Worm (Caenorhabditis elegans) whole organism, L4 larva: ENCODE data around the gene F49F1.15.

Experiments
- F37D6.2 ChIP-seq: sonication (generic microtip); optimal IDR thresholded peaks from 2 replicates; lab custom pipeline; 2016; ENCODE audit warnings: mild to moderate bottlenecking, missing genetic modification characterization, missing compliant biosample characterization
- Y5F2A.4 ChIP-seq: fragments of 200-800 bp; sonication (Bioruptor generic); optimal IDR thresholded peaks from 2 replicates; lab custom pipeline; 2018; ENCODE audit warnings: mild to moderate bottlenecking, missing genetic modification characterization, missing compliant biosample characterization
- Y75B8A.6 ChIP-seq: fragments of 200-800 bp; sonication (Bioruptor generic); IDR thresholded peaks from 2 replicates; pipeline ENCODE4 v1.3.6; 2022; ENCODE audit warnings: missing genetic modification reagents, missing genetic modification characterization, missing compliant biosample characterization
- aly-2 ChIP-seq: sonication (generic microtip); optimal IDR thresholded peaks from 2 replicates; lab custom pipeline; 2018; ENCODE audit warnings: missing biosample characterization, missing genetic modification characterization
- ama-1 ChIP-seq: fragments of 150-350 bp; optimal IDR thresholded peaks from 2 replicates; lab custom pipeline; 2014; ENCODE audit warnings: inconsistent platforms, mixed read lengths
- ceh-44 ChIP-seq: fragments of 200-800 bp; sonication (Bioruptor generic); IDR thresholded peaks from 2 replicates; pipeline ENCODE4 v1.3.6; 2022; ENCODE audit warnings: missing genetic modification reagents, missing genetic modification characterization, missing compliant biosample characterization
- ceh-82 ChIP-seq: sonication (generic microtip); optimal IDR thresholded peaks from 2 replicates; lab custom pipeline; 2017; ENCODE audit warnings: missing biosample characterization, missing genetic modification characterization
- daf-12 ChIP-seq: fragments of 150-350 bp; optimal IDR thresholded peaks from 2 replicates; lab custom pipeline; 2014; ENCODE audit warnings: missing biosample characterization, missing genetic modification reagents, missing genetic modification characterization
- dmd-8 ChIP-seq: fragments of 200-800 bp; sonication (Bioruptor generic); IDR thresholded peaks from 2 replicates; pipeline ENCODE4 v1.3.6; 2022; ENCODE audit warnings: missing genetic modification characterization, missing compliant biosample characterization
- fkh-10 ChIP-seq: fragments of 150-350 bp; optimal IDR thresholded peaks from 2 replicates; lab custom pipeline; 2014; ENCODE audit warnings: missing biosample characterization, missing genetic modification reagents, missing genetic modification characterization
- hlh-11 ChIP-seq: fragments of 200-800 bp; sonication (Bioruptor generic); optimal IDR thresholded peaks from 2 replicates; lab custom pipeline; 2018; ENCODE audit warnings: mild to moderate bottlenecking, missing genetic modification characterization, missing compliant biosample characterization
- jun-1 ChIP-seq: fragments of 150-350 bp; optimal IDR thresholded peaks from 2 replicates; lab custom pipeline; 2014; ENCODE audit warnings: missing biosample characterization, missing genetic modification reagents, missing genetic modification characterization
- lim-7 ChIP-seq: fragments of 200-800 bp; sonication (Bioruptor generic); IDR thresholded peaks from 2 replicates; pipeline ENCODE4 v1.3.6; 2022; ENCODE audit warnings: missing genetic modification characterization, missing compliant biosample characterization
- lin-39 ChIP-seq: fragments of 150-350 bp; optimal IDR thresholded peaks from 2 replicates; lab custom pipeline; 2014; ENCODE audit warnings: missing biosample characterization, missing genetic modification reagents, missing genetic modification characterization
- madf-9 ChIP-seq: fragments of 200-800 bp; sonication (Bioruptor generic); conservative IDR thresholded peaks from 2 replicates; pipeline ENCODE4 v1.3.6; 2022; ENCODE audit warnings: missing genetic modification reagents, missing genetic modification characterization, missing compliant biosample characterization
- mep-1 ChIP-seq: fragments of 150-350 bp; sonication (generic microtip); optimal IDR thresholded peaks from 3 replicates; lab custom pipeline; 2014; ENCODE audit warnings: missing biosample characterization, missing genetic modification characterization
- mes-2 ChIP-seq: sonication (generic microtip); optimal IDR thresholded peaks from 2 replicates; lab custom pipeline; 2016; ENCODE audit warnings: missing genotype, mild to moderate bottlenecking, missing genetic modification characterization, missing compliant biosample characterization; ENCODE audit not compliant: poor library complexity, severe bottlenecking
- nhr-10 ChIP-seq: fragments of 150-350 bp; optimal IDR thresholded peaks from 2 replicates; lab custom pipeline; 2014; ENCODE audit warnings: missing biosample characterization, missing genetic modification characterization
- nhr-102 ChIP-seq: sonication (generic microtip); optimal IDR thresholded peaks from 2 replicates; lab custom pipeline; 2016; ENCODE audit warnings: mild to moderate bottlenecking, missing genetic modification characterization, moderate library complexity, missing compliant biosample characterization
- nhr-111 ChIP-seq: fragments of 200-800 bp; sonication (Bioruptor generic); optimal IDR thresholded peaks from 2 replicates; lab custom pipeline; 2018; ENCODE audit warnings: mild to moderate bottlenecking, missing genetic modification characterization, missing compliant biosample characterization
- nhr-237 ChIP-seq: sonication (generic microtip); optimal IDR thresholded peaks from 2 replicates; lab custom pipeline; 2017; ENCODE audit warnings: missing biosample characterization, missing genetic modification characterization
- nhr-25 ChIP-seq: sonication (generic microtip); optimal IDR thresholded peaks from 2 replicates; lab custom pipeline; 2017; ENCODE audit warnings: missing genetic modification characterization, mild to moderate bottlenecking, missing compliant biosample characterization, antibody characterized with exemption, moderate library complexity, borderline replicate concordance; ENCODE audit not compliant: insufficient read depth
- nhr-76 ChIP-seq: fragments of 150-350 bp; optimal IDR thresholded peaks from 2 replicates; lab custom pipeline; 2014; ENCODE audit warnings: missing biosample characterization, missing genetic modification characterization
- pha-4 ChIP-seq, 2 experiments: fragments of 150-350 bp in 1 of 2; fragments of 200-800 bp in 1 of 2; sonication (Bioruptor generic) in 1 of 2; IDR thresholded peaks in 1 of 2; optimal IDR thresholded peaks in 1 of 2; 2 replicates each; pipeline versions ENCODE4 v1.3.6 to Lab custom; 2014 to 2022; ENCODE audit warnings: missing genetic modification characterization in 2 of 2, missing genetic modification reagents in 2 of 2, missing biosample characterization in 1 of 2, missing compliant biosample characterization in 1 of 2
- pqm-1 ChIP-seq: sonication (generic microtip); optimal IDR thresholded peaks from 2 replicates; lab custom pipeline; 2017; ENCODE audit warnings: missing biosample characterization, missing genetic modification characterization
- rbr-2 ChIP-seq: sonication (generic microtip); optimal IDR thresholded peaks from 2 replicates; lab custom pipeline; 2016; ENCODE audit warnings: missing genotype, missing genetic modification characterization, missing compliant biosample characterization
- set-16 ChIP-seq: fragments of 200-800 bp; sonication (Bioruptor generic); IDR thresholded peaks from 2 replicates; pipeline ENCODE4 v1.3.6; 2022; ENCODE audit warnings: missing genetic modification reagents, missing genetic modification characterization, missing compliant biosample characterization
- skn-1 ChIP-seq: fragments of 150-350 bp; optimal IDR thresholded peaks from 2 replicates; lab custom pipeline; 2014; ENCODE audit warnings: missing biosample characterization, missing genetic modification characterization
- snpc-1.2 ChIP-seq: fragments of 200-800 bp; sonication (Bioruptor generic); IDR thresholded peaks from 2 replicates; pipeline ENCODE4 v1.3.6; 2022; ENCODE audit warnings: missing genetic modification reagents, missing genetic modification characterization, missing compliant biosample characterization
- snpc-4 ChIP-seq: fragments of 150-350 bp; optimal IDR thresholded peaks from 2 replicates; lab custom pipeline; 2014; ENCODE audit warnings: missing biosample characterization, missing genetic modification characterization
- spr-1 ChIP-seq: sonication (generic microtip); optimal IDR thresholded peaks from 2 replicates; lab custom pipeline; 2016; ENCODE audit warnings: mild to moderate bottlenecking, missing genetic modification characterization, missing compliant biosample characterization
- unc-62 ChIP-seq, 3 experiments: fragments of 150-350 bp in 1 of 3; sonication (generic microtip); optimal IDR thresholded peaks in 2 of 3; peaks in 1 of 3; 1 replicate in 1 of 3; 2 replicates in 2 of 3; lab custom pipeline; 2014 to 2017; ENCODE audit warnings: missing biosample characterization in 3 of 3, missing genetic modification characterization in 3 of 3, missing genetic modification reagents in 3 of 3, missing genotype in 1 of 3
- zfp-2 ChIP-seq: sonication (generic microtip); optimal IDR thresholded peaks from 2 replicates; lab custom pipeline; 2016; ENCODE audit warnings: mild to moderate bottlenecking, missing genetic modification characterization, missing compliant biosample characterization
- zip-2 ChIP-seq: fragments of 150-350 bp; optimal IDR thresholded peaks from 2 replicates; lab custom pipeline; 2014; ENCODE audit warnings: missing biosample characterization, missing genetic modification characterization
- ztf-7 ChIP-seq: fragments of 150-350 bp; optimal IDR thresholded peaks from 2 replicates; lab custom pipeline; 2014; ENCODE audit warnings: missing biosample characterization, missing genetic modification characterization

The F49F1.15 gene

ce11 chrIV:4080846-4081245, 33.6 kb downstream of the F49F1.15 start, which contains the start of the genes C35B1.9 and C35B1.3:
TSS of gene C35B1.9 (minus strand) at chrIV:4080946.
TSS of gene C35B1.3 (plus strand) at chrIV:4081151.
- TF ChIP-seq unc-62 (GFP tag; optimal IDR thresholded peaks at IDR 0.05 in 1 of 2; lab: Kevin White, UChicago) (peak in 1 of 2 experiments; percentile 11), unc-62 (tag; optimal IDR thresholded peaks at IDR 0.05; lab: Kevin White, UChicago) (no peak), jun-1 (tag; lab: Kevin White, UChicago) (no peak), Y5F2A.4 (GFP tag; lab: Kevin White, UChicago) (no peak)

- TF ChIP-seq unc-62 (GFP tag; optimal IDR thresholded peaks at IDR 0.05 in 1 of 2; lab: Kevin White, UChicago): no peak
- no peak for TF ChIP-seq unc-62 (tag; optimal IDR thresholded peaks at IDR 0.05; lab: Kevin White, UChicago)
- TF ChIP-seq zfp-2: no peak
- TF ChIP-seq ama-1 (lab: Kevin White, UChicago): no peak
- no peak for TF ChIP-seq snpc-4
Measured at ce11 chrIV:4079514-4079913, 34.9 kb downstream of the F49F1.15 start, which contains the start of gene C35B1.4. TSS of gene C35B1.4 (plus strand) at chrIV:4079814.

DNA sequence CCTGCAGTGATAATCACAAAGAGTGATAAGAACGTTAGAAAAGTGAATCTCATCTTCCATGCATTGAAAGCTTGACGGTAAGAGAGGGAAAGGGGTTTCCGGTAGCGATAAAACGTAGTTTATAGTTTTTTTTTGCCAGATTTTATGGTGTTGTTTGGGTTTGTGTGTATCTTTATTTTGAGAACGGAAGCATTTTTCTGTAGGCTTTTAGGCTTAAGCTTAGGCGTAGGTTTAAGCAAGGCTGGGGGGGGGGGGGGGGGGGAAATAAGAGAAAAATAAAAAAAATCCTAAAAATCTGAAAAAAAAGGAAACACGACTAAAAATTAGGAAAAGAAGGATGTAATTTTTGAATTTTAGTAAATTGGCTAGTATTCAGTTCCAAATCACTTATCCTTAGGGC, 35.5 kb downstream of the F49F1.15 start, which contains the start of gene C35B1.8:
Gene C35B1.8 (minus strand): TSS at position 101 of the 400 bp plus-strand sequence.
- TF ChIP-seq Y75B8A.6: no peak
- TF ChIP-seq pha-4 (GFP tag; IDR thresholded peaks at IDR 0.05; lab: Robert Waterston, UW): no peak
- no peak for TF ChIP-seq pha-4 (tag; optimal IDR thresholded peaks at IDR 0.05; lab: Kevin White, UChicago)
- no peak for TF ChIP-seq ztf-7
- no peak for TF ChIP-seq dmd-8
- TF ChIP-seq pqm-1: no peak

- peak; percentile 97 for TF ChIP-seq set-16 (GFP tag; lab: Robert Waterston, UW)
- TF ChIP-seq daf-12 (tag; lab: Kevin White, UChicago): no peak
- TF ChIP-seq nhr-25 (tag; lab: Kevin White, UChicago): no peak
- TF ChIP-seq ceh-44 (GFP tag; lab: Robert Waterston, UW): no peak
- TF ChIP-seq mep-1 (tag; lab: Kevin White, UChicago): no peak
- TF ChIP-seq nhr-237: no peak
- no peak for TF ChIP-seq snpc-1.2 (GFP tag; lab: Robert Waterston, UW)
Measured at ce11 chrIV:4076690-4077295, 37.6 kb downstream of the F49F1.15 start.

DNA sequence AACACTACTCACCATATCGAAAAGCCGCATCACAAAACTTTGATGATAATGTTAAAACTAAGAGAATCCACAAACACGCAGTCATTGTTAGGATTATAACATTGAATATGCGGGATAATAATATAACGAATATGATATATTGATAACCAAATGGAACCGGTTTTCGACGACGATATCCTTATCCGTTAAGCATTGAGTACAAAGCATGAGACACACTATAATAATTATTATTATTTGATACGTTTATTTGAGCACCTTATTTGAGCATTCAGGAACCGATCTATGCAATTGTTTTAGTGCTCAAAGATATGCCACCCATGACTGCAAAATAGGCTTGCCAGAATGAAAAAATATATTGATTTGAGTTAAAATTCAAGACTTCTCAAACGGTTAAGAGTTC, 39.8 kb downstream of the F49F1.15 start, which contains the start of gene W03D2.9:
Gene W03D2.9 (minus strand): TSS at position 101 of the 400 bp plus-strand sequence.
- TF ChIP-seq zip-2 (tag; lab: Kevin White, UChicago) (no peak), snpc-4 (no peak), F37D6.2 (tag; lab: Kevin White, UChicago) (no peak), lin-39 (tag; lab: Kevin White, UChicago) (no peak), nhr-10 (no peak), spr-1 (tag; lab: Kevin White, UChicago) (no peak), Y5F2A.4 (GFP tag; lab: Kevin White, UChicago) (no peak), nhr-102 (tag; lab: Kevin White, UChicago) (no peak), nhr-111 (GFP tag; lab: Kevin White, UChicago) (no peak), nhr-76 (no peak), skn-1 (tag; lab: Kevin White, UChicago) (no peak), rbr-2 (tag; lab: Kevin White, UChicago) (no peak), aly-2 (tag; lab: Kevin White, UChicago) (no peak), hlh-11 (tag; lab: Kevin White, UChicago) (no peak), fkh-10 (GFP tag; lab: Kevin White, UChicago) (no peak), mes-2 (tag; lab: Kevin White, UChicago) (no peak), lim-7 (GFP tag; lab: Robert Waterston, UW) (no peak), ceh-82 (tag; lab: Kevin White, UChicago) (no peak), madf-9 (GFP tag; lab: Robert Waterston, UW) (no peak)
